Fruit fly (Drosophila melanogaster): ENCODE data around the gene side-VII.
A peak's percentile ranks its signal among the peaks of the same experiment; 100 is the strongest.

The side-VII gene

DNA sequence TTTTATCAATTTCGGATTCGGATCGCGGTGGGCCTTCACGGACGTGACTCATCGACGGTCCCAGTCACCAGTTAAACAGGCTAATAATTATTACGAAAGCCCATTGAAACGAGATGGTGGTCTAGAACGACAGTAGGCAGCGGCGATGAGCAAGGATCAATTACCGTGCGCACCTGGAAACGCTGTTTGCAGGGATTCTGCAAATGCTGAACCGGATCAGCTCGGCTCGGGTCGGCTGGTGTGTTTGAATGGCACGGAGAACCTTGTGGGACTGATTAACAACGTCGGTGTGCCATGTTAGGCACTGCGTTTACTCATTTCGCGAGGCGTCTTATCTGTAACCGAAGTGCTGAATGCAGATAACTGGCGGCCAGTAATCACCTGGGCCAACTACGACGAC, 34.4 kb upstream of the side-VII start, which contains the start of gene Whamy:
Whamy (minus strand) TSS at position 273 of the 400 bp plus-strand sequence.
- TF ChIP-seq Myc (optimal IDR thresholded peaks at IDR 0.05): no peak
- no peak for TF ChIP-seq CrebA (GFP tag; optimal IDR thresholded peaks at IDR 0.05; ENCODE audit: borderline replicate concordance)
- no peak for TF ChIP-seq Hnf4 (GFP tag; optimal IDR thresholded peaks at IDR 0.05)
- no peak for TF ChIP-seq woc (GFP tag; optimal IDR thresholded peaks at IDR 0.05)
- no peak for TF ChIP-seq GATAd (GFP tag; optimal IDR thresholded peaks at IDR 0.05)
- no peak for TF ChIP-seq tai (GFP tag; optimal IDR thresholded peaks at IDR 0.05)
- TF ChIP-seq sage (GFP tag; optimal IDR thresholded peaks at IDR 0.05): no peak
- no peak for TF ChIP-seq dsf (GFP tag; optimal IDR thresholded peaks at IDR 0.05; ENCODE audit: borderline replicate concordance)
- TF ChIP-seq Dif (GFP tag; optimal IDR thresholded peaks at IDR 0.05; ENCODE audit: partially characterized antibody): no peak
- TF ChIP-seq CG9705 (GFP tag; optimal IDR thresholded peaks at IDR 0.05): no peak
- peak; percentile 27 for TF ChIP-seq Sp1 (GFP tag; optimal IDR thresholded peaks at IDR 0.05)
- no peak for TF ChIP-seq usp (GFP tag; optimal IDR thresholded peaks at IDR 0.05)
- no peak for TF ChIP-seq Vsx2 (GFP tag; optimal IDR thresholded peaks at IDR 0.05; ENCODE audit: partially characterized antibody)
- TF ChIP-seq fru (GFP tag; optimal IDR thresholded peaks at IDR 0.05): no peak
- TF ChIP-seq br (GFP tag; optimal IDR thresholded peaks at IDR 0.05): peak; percentile 24
- TF ChIP-seq CG32264 (GFP tag; optimal IDR thresholded peaks at IDR 0.05): no peak
- no peak for TF ChIP-seq lola (GFP tag; optimal IDR thresholded peaks at IDR 0.05)
- TF ChIP-seq Mio (GFP tag; optimal IDR thresholded peaks at IDR 0.05): no peak
- TF ChIP-seq sv (GFP tag; optimal IDR thresholded peaks at IDR 0.05): no peak
- TF ChIP-seq Jra (GFP tag; optimal IDR thresholded peaks at IDR 0.05): peak; percentile 8
- no peak for TF ChIP-seq Rel (GFP tag; optimal IDR thresholded peaks at IDR 0.05)
- TF ChIP-seq Rel (tag; optimal IDR thresholded peaks at IDR 0.05): peak; percentile 93
- TF ChIP-seq foxo (GFP tag; optimal IDR thresholded peaks at IDR 0.05): no peak
- no peak for TF ChIP-seq N (GFP tag; optimal IDR thresholded peaks at IDR 0.05)
- TF ChIP-seq rgr (GFP tag; optimal IDR thresholded peaks at IDR 0.05): peak; percentile 4
- TF ChIP-seq Hr83 (GFP tag; optimal IDR thresholded peaks at IDR 0.05; ENCODE audit: poor library complexity, severe bottlenecking): peak; percentile 12
- TF ChIP-seq OdsH (GFP tag; optimal IDR thresholded peaks at IDR 0.05): peak; percentile 17
- TF ChIP-seq dl (GFP tag; optimal IDR thresholded peaks at IDR 0.05; ENCODE audit: insufficient read depth in 1 of 2, partially characterized antibody in 2 of 2): no peak
- no peak for TF ChIP-seq Hr78 (GFP tag; optimal IDR thresholded peaks at IDR 0.05)
- no peak for TF ChIP-seq Dfd (GFP tag; optimal IDR thresholded peaks at IDR 0.05)
- TF ChIP-seq h (GFP tag; optimal IDR thresholded peaks at IDR 0.05): peak; percentile 5

dm6 chr3R:9771519-9771972, 31.8 kb upstream of the side-VII start, which contains the start of gene CG9471:
CG9471 (minus strand) TSS chr3R:9771542.
- TF ChIP-seq dsf (GFP tag; optimal IDR thresholded peaks at IDR 0.05; ENCODE audit: borderline replicate concordance) (peak; percentile 87), Hnf4 (GFP tag; optimal IDR thresholded peaks at IDR 0.05) (peak; percentile 98), CG9705 (GFP tag; optimal IDR thresholded peaks at IDR 0.05) (peak; percentile 88), tai (GFP tag; optimal IDR thresholded peaks at IDR 0.05) (no peak), Dif (GFP tag; optimal IDR thresholded peaks at IDR 0.05; ENCODE audit: partially characterized antibody) (no peak), psq (GFP tag; optimal IDR thresholded peaks at IDR 0.05) (peak; percentile 94), sv (GFP tag; optimal IDR thresholded peaks at IDR 0.05) (peak; percentile 91), dmrt93B (GFP tag; optimal IDR thresholded peaks at IDR 0.05) (peak; percentile 82), usp (GFP tag; optimal IDR thresholded peaks at IDR 0.05) (no peak), rgr (GFP tag; optimal IDR thresholded peaks at IDR 0.05) (peak; percentile 99), brk (GFP tag; optimal IDR thresholded peaks at IDR 0.05) (no peak), Sp1 (GFP tag; optimal IDR thresholded peaks at IDR 0.05) (peak; percentile 96), Rel (GFP tag; optimal IDR thresholded peaks at IDR 0.05) (peak; percentile 89), Rel (tag; optimal IDR thresholded peaks at IDR 0.05) (peak; percentile 87), Hr83 (GFP tag; optimal IDR thresholded peaks at IDR 0.05; ENCODE audit: poor library complexity, severe bottlenecking) (peak; percentile 41), GATAd (GFP tag; optimal IDR thresholded peaks at IDR 0.05) (peak; percentile 86), Myc (optimal IDR thresholded peaks at IDR 0.05) (no peak), dl (GFP tag; optimal IDR thresholded peaks at IDR 0.05; ENCODE audit: insufficient read depth in 1 of 2, partially characterized antibody in 2 of 2) (no peak), Vsx2 (GFP tag; optimal IDR thresholded peaks at IDR 0.05; ENCODE audit: partially characterized antibody) (no peak), ey (GFP tag; optimal IDR thresholded peaks at IDR 0.05) (peak; percentile 98), br (GFP tag; optimal IDR thresholded peaks at IDR 0.05) (peak; percentile 97), Hr78 (GFP tag; optimal IDR thresholded peaks at IDR 0.05) (no peak), OdsH (GFP tag; optimal IDR thresholded peaks at IDR 0.05) (peak; percentile 98), CG32264 (GFP tag; optimal IDR thresholded peaks at IDR 0.05) (peak; percentile 92), jim (GFP tag; optimal IDR thresholded peaks at IDR 0.05) (peak; percentile 5), CrebA (GFP tag; optimal IDR thresholded peaks at IDR 0.05; ENCODE audit: borderline replicate concordance) (no peak), foxo (GFP tag; optimal IDR thresholded peaks at IDR 0.05) (peak; percentile 53 to 99), lola (GFP tag; optimal IDR thresholded peaks at IDR 0.05) (no peak), Dfd (GFP tag; optimal IDR thresholded peaks at IDR 0.05) (no peak), N (GFP tag; optimal IDR thresholded peaks at IDR 0.05) (no peak), h (GFP tag; optimal IDR thresholded peaks at IDR 0.05) (peak; percentile 99), HLH106 (tag; optimal IDR thresholded peaks at IDR 0.05) (peak; percentile 95), sage (GFP tag; optimal IDR thresholded peaks at IDR 0.05) (peak; percentile 95), Mio (GFP tag; optimal IDR thresholded peaks at IDR 0.05) (peak; percentile 73), Abd-B (GFP tag; optimal IDR thresholded peaks at IDR 0.05) (no peak), fru (GFP tag; optimal IDR thresholded peaks at IDR 0.05) (peak; percentile 98), woc (GFP tag; optimal IDR thresholded peaks at IDR 0.05) (peak; percentile 97), Jra (GFP tag; optimal IDR thresholded peaks at IDR 0.05) (peak; percentile 97)

Data from whole organism, wandering third instar larva.